Fruit fly (Drosophila melanogaster) whole organism: ENCODE results near the gene Hs6st.

Experiments
- Dll ChIP-seq: fragments of >200 bp; optimal IDR thresholded peaks from 2 replicates; lab custom pipeline; 2017
- EcR ChIP-seq, 2 experiments: fragments of >200 bp; optimal IDR thresholded peaks; 2 replicates each; lab custom pipeline; 2017; ENCODE audit warnings: missing biosample characterization in 2 of 2, missing genetic modification characterization in 2 of 2, missing genetic modification reagents in 2 of 2
- pan ChIP-seq: fragments of >200 bp; optimal IDR thresholded peaks from 2 replicates; lab custom pipeline; 2017
- usp ChIP-seq: fragments of >200 bp; optimal IDR thresholded peaks from 2 replicates; lab custom pipeline; 2017; ENCODE audit warnings: missing biosample characterization, missing genetic modification characterization, mixed read lengths

DNA sequence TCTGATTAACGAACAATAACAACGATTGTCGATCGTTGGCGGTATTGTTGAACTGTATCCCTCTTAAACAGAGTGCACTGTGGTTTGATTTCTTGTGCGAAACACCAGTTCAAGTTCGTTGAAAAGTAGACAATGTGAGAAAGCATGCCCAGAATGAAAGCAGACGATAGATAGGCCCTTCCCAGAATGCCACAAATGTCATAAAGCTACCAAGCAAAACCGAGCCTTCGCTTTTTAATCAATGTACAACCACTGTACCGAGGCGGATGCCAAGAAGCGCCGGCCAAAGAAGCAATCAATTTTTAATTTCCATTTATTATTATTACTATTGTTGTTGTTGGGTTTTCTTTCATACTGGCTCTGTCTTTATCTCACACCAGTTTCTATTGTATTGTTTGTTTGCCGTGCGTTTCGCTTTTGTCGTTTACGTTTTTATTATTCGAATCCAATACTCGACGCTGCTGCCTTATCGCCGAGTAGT is 99.4 kb downstream of the Hs6st start:
- TF ChIP-seq usp (GFP tag; lab: Kevin White, UChicago) (no peak), EcR (GFP tag; optimal IDR thresholded peaks at IDR 0.05; lab: Kevin White, UChicago) (no peak), pan (lab: Kevin White, UChicago) (no peak), Dll (lab: Kevin White, UChicago) (no peak)
